Fruit fly (Drosophila melanogaster) whole organism, embryonic: ENCODE results near the gene loqs.

ENCODE experiments used
- Atf-2 ChIP-seq: fragments of 200-800 bp; sonication (Bioruptor generic); optimal IDR thresholded peaks from 2 replicates; lab custom pipeline; 2016; ENCODE audit warnings: missing biosample characterization, missing genetic modification characterization
- Bteb2 ChIP-seq: fragments of 200-800 bp; sonication (Bioruptor generic); optimal IDR thresholded peaks from 2 replicates; lab custom pipeline; 2016; ENCODE audit warnings: missing biosample characterization, missing genetic modification characterization
- CG10565 ChIP-seq: fragments of 200-800 bp; sonication (Bioruptor generic); optimal IDR thresholded peaks from 3 replicates; lab custom pipeline; 2016; ENCODE audit warnings: missing biosample characterization, mild to moderate bottlenecking, missing genetic modification characterization
- CG11085 ChIP-seq: fragments of 200-800 bp; sonication (Bioruptor generic); IDR thresholded peaks from 2 replicates; pipeline ENCODE4 v1.3.6; 2022; ENCODE audit warnings: missing biosample characterization, missing genetic modification characterization
- CG11695 ChIP-seq: fragments of 200-800 bp; sonication (Bioruptor generic); IDR thresholded peaks from 3 replicates; pipeline ENCODE4 v1.3.6; 2022; ENCODE audit warnings: missing biosample characterization, missing genetic modification characterization
- CG11723 ChIP-seq: fragments of 200-800 bp; sonication (Bioruptor generic); optimal IDR thresholded peaks from 2 replicates; lab custom pipeline; 2017; ENCODE audit warnings: missing biosample characterization, mild to moderate bottlenecking, missing genetic modification characterization
- CG12299 ChIP-seq: fragments of 200-800 bp; sonication (Bioruptor generic); optimal IDR thresholded peaks from 2 replicates; lab custom pipeline; 2018; ENCODE audit warnings: missing biosample characterization, mild to moderate bottlenecking, missing genetic modification characterization
- CG12744 ChIP-seq: fragments of 200-800 bp; sonication (Bioruptor generic); optimal IDR thresholded peaks from 2 replicates; lab custom pipeline; 2016; ENCODE audit warnings: missing biosample characterization, missing genetic modification characterization
- CG13775 ChIP-seq: fragments of 200-800 bp; sonication (Bioruptor generic); optimal IDR thresholded peaks from 3 replicates; lab custom pipeline; 2017; ENCODE audit warnings: missing biosample characterization, mild to moderate bottlenecking, missing genetic modification characterization
- CG16815 ChIP-seq: fragments of 200-800 bp; sonication (Bioruptor generic); optimal IDR thresholded peaks from 3 replicates; lab custom pipeline; 2017; ENCODE audit warnings: missing biosample characterization, mild to moderate bottlenecking, missing genetic modification characterization
- CG17359 ChIP-seq: fragments of 200-800 bp; sonication (Bioruptor generic); optimal IDR thresholded peaks from 3 replicates; lab custom pipeline; 2018; ENCODE audit warnings: missing biosample characterization, mild to moderate bottlenecking, missing genetic modification characterization, moderate library complexity
- CG17568 ChIP-seq: fragments of 200-800 bp; sonication (Bioruptor generic); optimal IDR thresholded peaks from 2 replicates; lab custom pipeline; 2018; ENCODE audit warnings: missing biosample characterization, mild to moderate bottlenecking, missing genetic modification characterization, moderate library complexity
- CG18011 ChIP-seq: fragments of 200-800 bp; sonication (Bioruptor generic); optimal IDR thresholded peaks from 2 replicates; lab custom pipeline; 2017; ENCODE audit warnings: missing biosample characterization, missing genetic modification characterization, mild to moderate bottlenecking, moderate library complexity, missing genotype
- CG31441 ChIP-seq: fragments of 200-800 bp; sonication (Bioruptor generic); IDR thresholded peaks from 2 replicates; pipeline ENCODE4 v1.3.6; 2022; ENCODE audit warnings: missing biosample characterization, missing genetic modification characterization
- CG3163 ChIP-seq: fragments of 200-800 bp; sonication (Bioruptor generic); optimal IDR thresholded peaks from 3 replicates; lab custom pipeline; 2016; ENCODE audit warnings: missing biosample characterization, missing genetic modification characterization
- CG33213 ChIP-seq: fragments of 200-800 bp; sonication (Bioruptor generic); optimal IDR thresholded peaks from 3 replicates; lab custom pipeline; 2016; ENCODE audit warnings: missing biosample characterization, missing genetic modification characterization
- CG4617 ChIP-seq: fragments of 200-800 bp; sonication (Bioruptor generic); optimal IDR thresholded peaks from 3 replicates; lab custom pipeline; 2016; ENCODE audit warnings: missing biosample characterization, missing genetic modification characterization, borderline replicate concordance
- CG5953 ChIP-seq: fragments of 200-800 bp; sonication (Bioruptor generic); IDR thresholded peaks from 2 replicates; pipeline ENCODE4 v1.3.6; 2022; ENCODE audit warnings: missing biosample characterization, missing genetic modification characterization
- CG6175 ChIP-seq: fragments of 200-800 bp; sonication (Bioruptor generic); IDR thresholded peaks from 3 replicates; pipeline ENCODE4 v1.3.6; 2022; ENCODE audit warnings: missing biosample characterization, missing genetic modification characterization
- CG6254 ChIP-seq: fragments of 200-800 bp; sonication (Bioruptor generic); optimal IDR thresholded peaks from 3 replicates; lab custom pipeline; 2017; ENCODE audit warnings: mild to moderate bottlenecking, missing biosample characterization, missing genetic modification reagents, missing genetic modification characterization
- CG7357 ChIP-seq: fragments of 200-800 bp; sonication (Bioruptor generic); IDR thresholded peaks from 3 replicates; pipeline ENCODE4 v1.3.6; 2022; ENCODE audit warnings: missing biosample characterization, missing genetic modification characterization
- CG7745 ChIP-seq: fragments of 200-800 bp; sonication (Bioruptor generic); optimal IDR thresholded peaks from 2 replicates; lab custom pipeline; 2018; ENCODE audit warnings: missing biosample characterization, mild to moderate bottlenecking, missing genetic modification characterization, moderate library complexity
- CG8478 ChIP-seq: fragments of >200 bp; optimal IDR thresholded peaks from 2 replicates; lab custom pipeline; 2018
- D19A ChIP-seq: fragments of 200-800 bp; optimal IDR thresholded peaks from 3 replicates; lab custom pipeline; 2019; ENCODE audit warnings: missing biosample characterization, mild to moderate bottlenecking, missing genetic modification characterization, moderate library complexity
- Dfd ChIP-seq, 2 experiments: fragments of >200 bp; optimal IDR thresholded peaks; 2 replicates each; lab custom pipeline; 2017; ENCODE audit warnings: missing biosample characterization in 2 of 2, missing genetic modification characterization in 2 of 2
- GATAe ChIP-seq: fragments of 200-800 bp; sonication (Bioruptor generic); conservative IDR thresholded peaks from 2 replicates; pipeline ENCODE4 v1.3.6; 2022; ENCODE audit warnings: missing biosample characterization, missing genetic modification characterization
- Mes4 ChIP-seq: fragments of 200-800 bp; sonication (Bioruptor generic); optimal IDR thresholded peaks from 2 replicates; lab custom pipeline; 2016; ENCODE audit warnings: missing biosample characterization, missing genetic modification characterization
- NFAT ChIP-seq: fragments of 200-800 bp; sonication (Bioruptor generic); IDR thresholded peaks from 2 replicates; pipeline ENCODE4 v1.3.6; 2022; ENCODE audit warnings: missing biosample characterization, missing genetic modification characterization
- Ptx1 ChIP-seq: fragments of 200-800 bp; sonication (Bioruptor generic); IDR thresholded peaks from 2 replicates; pipeline ENCODE4 v1.3.6; 2022; ENCODE audit warnings: missing biosample characterization, missing genetic modification characterization
- Six4 ChIP-seq: fragments of 200-800 bp; sonication (Bioruptor generic); optimal IDR thresholded peaks from 2 replicates; lab custom pipeline; 2016; ENCODE audit warnings: missing biosample characterization, missing genetic modification characterization
- Tbp ChIP-seq: fragments of >200 bp; optimal IDR thresholded peaks from 2 replicates; lab custom pipeline; 2018; ENCODE audit warnings: missing biosample characterization, missing genetic modification characterization
- ase ChIP-seq: fragments of 200-800 bp; sonication (Bioruptor generic); IDR thresholded peaks from 3 replicates; pipeline ENCODE4 v1.3.6; 2022; ENCODE audit warnings: missing biosample characterization, missing genetic modification characterization
- br ChIP-seq: fragments of >200 bp; optimal IDR thresholded peaks from 2 replicates; lab custom pipeline; 2017
- btn ChIP-seq: fragments of 200-800 bp; sonication (Bioruptor generic); optimal IDR thresholded peaks from 2 replicates; lab custom pipeline; 2016; ENCODE audit warnings: missing biosample characterization, missing genetic modification characterization
- disco-r ChIP-seq: fragments of 200-800 bp; sonication (Bioruptor generic); optimal IDR thresholded peaks from 2 replicates; lab custom pipeline; 2016; ENCODE audit warnings: missing biosample characterization, missing genetic modification characterization
- dmrt99B ChIP-seq: fragments of 200-800 bp; sonication (Bioruptor generic); optimal IDR thresholded peaks from 2 replicates; lab custom pipeline; 2018; ENCODE audit warnings: missing biosample characterization, mild to moderate bottlenecking, missing genetic modification characterization, moderate library complexity
- dpn ChIP-seq, 2 experiments: fragments of 200-800 bp; sonication (Bioruptor generic); optimal IDR thresholded peaks; 3 replicates each; lab custom pipeline; 2016; ENCODE audit warnings: missing biosample characterization in 2 of 2, missing genetic modification characterization in 2 of 2
- en ChIP-seq: fragments of 200-800 bp; sonication (Bioruptor generic); optimal IDR thresholded peaks from 2 replicates; lab custom pipeline; 2016; ENCODE audit warnings: missing biosample characterization, missing genetic modification characterization
- gro ChIP-seq: fragments of 200-800 bp; sonication (Bioruptor generic); optimal IDR thresholded peaks from 2 replicates; lab custom pipeline; 2016; ENCODE audit warnings: missing biosample characterization, missing genetic modification characterization
- jing ChIP-seq: fragments of 200-800 bp; sonication (Bioruptor generic); optimal IDR thresholded peaks from 2 replicates; lab custom pipeline; 2018; ENCODE audit warnings: missing biosample characterization, mild to moderate bottlenecking, missing genetic modification characterization
- luna ChIP-seq: fragments of 200-800 bp; sonication (Bioruptor generic); optimal IDR thresholded peaks from 2 replicates; lab custom pipeline; 2016; ENCODE audit warnings: missing biosample characterization, missing genetic modification characterization
- odd ChIP-seq: fragments of 200-800 bp; sonication (Bioruptor generic); optimal IDR thresholded peaks from 2 replicates; lab custom pipeline; 2017; ENCODE audit warnings: missing biosample characterization, mild to moderate bottlenecking, missing genetic modification characterization
- p53 ChIP-seq: fragments of 200-800 bp; sonication (Bioruptor generic); optimal IDR thresholded peaks from 2 replicates; lab custom pipeline; 2016; ENCODE audit warnings: missing biosample characterization, missing genetic modification characterization
- pan ChIP-seq, 4 experiments: fragments of >200 bp in 3 of 4; fragments of 200-800 bp in 1 of 4; sonication (Bioruptor generic) in 1 of 4; optimal IDR thresholded peaks in 3 of 4; IDR thresholded peaks in 1 of 4; 2 replicates each; pipeline versions ENCODE4 v1.3.6 to Lab custom; 2017 to 2022; ENCODE audit warnings: missing biosample characterization in 2 of 4, missing genetic modification characterization in 2 of 4, mixed read lengths in 1 of 4
- phol ChIP-seq: fragments of 200-800 bp; sonication (Bioruptor generic); optimal IDR thresholded peaks from 3 replicates; lab custom pipeline; 2018; ENCODE audit warnings: missing biosample characterization, mild to moderate bottlenecking, missing genetic modification characterization, moderate library complexity
- psq ChIP-seq: fragments of 200-800 bp; sonication (Bioruptor generic); optimal IDR thresholded peaks from 2 replicates; lab custom pipeline; 2017; ENCODE audit warnings: missing biosample characterization, missing genetic modification characterization
- sc ChIP-seq, 3 experiments: fragments of >200 bp in 2 of 3; fragments of 200-800 bp in 1 of 3; sonication (Bioruptor generic) in 1 of 3; optimal IDR thresholded peaks; 2 replicates in 2 of 3; 3 replicates in 1 of 3; lab custom pipeline; 2017; ENCODE audit warnings: mild to moderate bottlenecking in 1 of 3, missing biosample characterization in 1 of 3, missing genetic modification characterization in 1 of 3, missing genetic modification reagents in 1 of 3
- vnd ChIP-seq: fragments of 200-800 bp; sonication (Bioruptor generic); IDR thresholded peaks from 3 replicates; pipeline ENCODE4 v1.3.6; 2022; ENCODE audit warnings: missing biosample characterization, missing genetic modification characterization; ENCODE audit not compliant: partially characterized antibody
- wdn ChIP-seq: fragments of 200-800 bp; sonication (Bioruptor generic); IDR thresholded peaks from 2 replicates; pipeline ENCODE4 v1.3.6; 2022; ENCODE audit warnings: missing biosample characterization, missing genetic modification characterization
- yki ChIP-seq: fragments of >200 bp; optimal IDR thresholded peaks from 3 replicates; lab custom pipeline; 2018
- zen ChIP-seq: fragments of 200-800 bp; sonication (Bioruptor generic); optimal IDR thresholded peaks from 3 replicates; lab custom pipeline; 2018; ENCODE audit warnings: missing biosample characterization, mild to moderate bottlenecking, missing genetic modification characterization, moderate library complexity

Gene loqs

DNA sequence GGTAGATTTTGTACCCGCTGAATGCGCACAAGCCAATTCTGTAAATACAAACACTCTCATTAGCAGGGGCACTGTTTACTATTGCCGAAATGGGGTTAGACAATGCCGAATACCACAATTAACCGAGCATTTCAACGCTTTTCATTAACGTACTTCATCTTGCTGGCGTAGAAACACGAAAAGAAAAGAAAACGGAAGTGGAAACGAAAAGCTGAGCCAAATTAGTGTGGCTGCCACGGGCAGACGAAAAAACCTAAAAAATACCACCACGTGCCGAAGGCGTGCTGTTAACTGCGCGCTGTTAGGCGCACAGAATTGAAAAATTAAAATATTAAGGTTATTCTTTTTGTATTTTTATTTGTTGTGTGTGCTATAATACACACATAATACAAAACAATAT is 12.5 kb downstream of the loqs start, which contains the start of gene RpL24 (continued):
- TF ChIP-seq CG3163 (GFP tag; lab: Kevin White, UChicago) (peak; percentile 82), CG7745 (peak; percentile 40), D19A (peak; percentile 56), Ptx1 (GFP tag; lab: Robert Waterston, UW) (peak; percentile 78), Tbp (no peak), CG12744 (GFP tag; lab: Kevin White, UChicago) (peak; percentile 87), yki (no peak), CG7357 (GFP tag; lab: Robert Waterston, UW) (peak; percentile 37; the same call in 1 of the 3 replicates), NFAT (GFP tag; lab: Robert Waterston, UW) (peak; percentile 91), luna (GFP tag; lab: Kevin White, UChicago) (peak; percentile 92), CG11085 (GFP tag; lab: Robert Waterston, UW) (peak; percentile 85), en (peak; percentile 94), Mes4 (GFP tag; lab: Kevin White, UChicago) (peak; percentile 96), CG12299 (peak; percentile 84), zen (tag; lab: Kevin White, UChicago) (peak; percentile 77), CG5953 (peak; percentile 95), CG18011 (GFP tag; lab: Kevin White, UChicago) (peak; percentile 83), CG13775 (GFP tag; lab: Kevin White, UChicago) (peak; percentile 96), CG16815 (GFP tag; lab: Kevin White, UChicago) (peak; percentile 47), wdn (GFP tag; lab: Robert Waterston, UW) (peak; percentile 83), br (lab: Kevin White, UChicago) (no peak), CG31441 (GFP tag; lab: Robert Waterston, UW) (peak; percentile 92), p53 (GFP tag; lab: Kevin White, UChicago) (peak; percentile 88), CG8478 (no peak), Six4 (GFP tag; lab: Kevin White, UChicago) (peak; percentile 87), Bteb2 (GFP tag; lab: Kevin White, UChicago) (peak; percentile 86), psq (GFP tag; lab: Kevin White, UChicago) (peak; percentile 83), CG17359 (tag; lab: Kevin White, UChicago) (peak; percentile 92), pan (optimal IDR thresholded peaks at IDR 0.05; lab: Kevin White, UChicago) (no peak), pan (GFP tag; optimal IDR thresholded peaks at IDR 0.05 in 1 of 2, IDR thresholded peaks at IDR 0.05 in 1 of 2) (peak in 1 of 2 experiments; percentile 88), dmrt99B (tag; lab: Kevin White, UChicago) (peak; percentile 80), CG11723 (GFP tag; lab: Kevin White, UChicago) (peak; percentile 92), GATAe (GFP tag; lab: Robert Waterston, UW) (peak; percentile 60; the same call in 1 of the 2 replicates), btn (peak; percentile 89), dpn (GFP tag; optimal IDR thresholded peaks at IDR 0.05; lab: Kevin White, UChicago) (peak; percentile 80 to 92), gro (peak; percentile 94), sc (optimal IDR thresholded peaks at IDR 0.05; lab: Kevin White, UChicago) (no peak), sc (GFP tag; optimal IDR thresholded peaks at IDR 0.05; lab: Kevin White, UChicago) (peak; percentile 88), Dfd (GFP tag; optimal IDR thresholded peaks at IDR 0.05; lab: Kevin White, UChicago) (no peak), disco-r (GFP tag; lab: Kevin White, UChicago) (peak; percentile 89), Atf-2 (peak; percentile 83), phol (peak; percentile 83), CG11695 (GFP tag; lab: Robert Waterston, UW) (peak; percentile 81), CG33213 (peak; percentile 97), CG6254 (peak; percentile 86), CG10565 (GFP tag; lab: Kevin White, UChicago) (peak; percentile 70), odd (peak; percentile 96), jing (GFP tag; lab: Kevin White, UChicago) (peak; percentile 46), vnd (GFP tag; lab: Robert Waterston, UW) (no peak), ase (peak; percentile 76; the same call in 2 of the 3 replicates), CG6175 (GFP tag; lab: Robert Waterston, UW) (peak; percentile 84; the same call in 2 of the 3 replicates), CG4617 (GFP tag; lab: Kevin White, UChicago) (peak; percentile 80), CG17568 (GFP tag; lab: Kevin White, UChicago) (peak; percentile 96)
